Fruit fly (Drosophila melanogaster) whole organism, pupa: ENCODE data around the gene lectin-33A.

Source experiments
- CG10348 ChIP-seq: fragments of 200-800 bp; sonication (Bioruptor generic); IDR thresholded peaks from 2 replicates; pipeline ENCODE4 v1.3.6; 2022; ENCODE audit warnings: missing biosample characterization, missing genetic modification characterization
- CG12605 ChIP-seq: fragments of 200-800 bp; sonication (Bioruptor generic); IDR thresholded peaks from 2 replicates; pipeline ENCODE4 v1.3.6; 2022; ENCODE audit warnings: missing biosample characterization, missing genetic modification characterization
- CG13204 ChIP-seq: fragments of 200-800 bp; sonication (Bioruptor generic); optimal IDR thresholded peaks from 2 replicates; lab custom pipeline; 2018; ENCODE audit warnings: missing biosample characterization, mild to moderate bottlenecking, missing genetic modification characterization, moderate library complexity
- CG15710 ChIP-seq: fragments of 200-800 bp; sonication (Bioruptor generic); optimal IDR thresholded peaks from 2 replicates; lab custom pipeline; 2018; ENCODE audit warnings: missing biosample characterization, mild to moderate bottlenecking, missing genetic modification characterization, moderate library complexity
- CG32121 ChIP-seq: fragments of 200-800 bp; sonication (Bioruptor generic); IDR thresholded peaks from 2 replicates; pipeline ENCODE4 v1.3.6; 2022; ENCODE audit warnings: missing biosample characterization, missing genetic modification characterization
- CG34367 ChIP-seq: fragments of 200-800 bp; sonication (Bioruptor generic); optimal IDR thresholded peaks from 2 replicates; lab custom pipeline; 2018; ENCODE audit warnings: missing biosample characterization, mild to moderate bottlenecking, missing genetic modification characterization
- CG4496 ChIP-seq: fragments of 200-800 bp; sonication (Bioruptor generic); IDR thresholded peaks from 3 replicates; pipeline ENCODE4 v1.3.6; 2022; ENCODE audit warnings: missing biosample characterization, missing genetic modification characterization
- CG8301 ChIP-seq: fragments of 200-800 bp; sonication (Bioruptor generic); optimal IDR thresholded peaks from 2 replicates; lab custom pipeline; 2018; ENCODE audit warnings: missing biosample characterization, mild to moderate bottlenecking, missing genetic modification characterization
- CG9948 ChIP-seq: fragments of 200-800 bp; sonication (Bioruptor generic); optimal IDR thresholded peaks from 2 replicates; lab custom pipeline; 2018; ENCODE audit warnings: missing biosample characterization, mild to moderate bottlenecking, missing genetic modification characterization, moderate library complexity
- EcR ChIP-seq: fragments of 200-800 bp; sonication (Bioruptor generic); optimal IDR thresholded peaks from 3 replicates; lab custom pipeline; 2019; ENCODE audit warnings: missing biosample characterization, missing genetic modification characterization, mild to moderate bottlenecking, moderate library complexity, missing genetic modification reagents
- Pif1B ChIP-seq: fragments of 200-800 bp; sonication (Bioruptor generic); optimal IDR thresholded peaks from 3 replicates; lab custom pipeline; 2016; ENCODE audit warnings: missing biosample characterization, missing genetic modification characterization
- fd96Ca ChIP-seq: fragments of 200-800 bp; sonication (Bioruptor generic); IDR thresholded peaks from 3 replicates; pipeline ENCODE4 v1.3.6; 2022; ENCODE audit warnings: missing biosample characterization, missing genetic modification characterization
- gl ChIP-seq: fragments of 200-800 bp; sonication (Bioruptor generic); optimal IDR thresholded peaks from 2 replicates; lab custom pipeline; 2018; ENCODE audit warnings: missing biosample characterization, mild to moderate bottlenecking, missing genetic modification characterization
- rn ChIP-seq: fragments of 200-800 bp; sonication (Bioruptor generic); IDR thresholded peaks from 2 replicates; pipeline ENCODE4 v1.3.6; 2022; ENCODE audit warnings: missing biosample characterization, missing genetic modification characterization

DNA sequence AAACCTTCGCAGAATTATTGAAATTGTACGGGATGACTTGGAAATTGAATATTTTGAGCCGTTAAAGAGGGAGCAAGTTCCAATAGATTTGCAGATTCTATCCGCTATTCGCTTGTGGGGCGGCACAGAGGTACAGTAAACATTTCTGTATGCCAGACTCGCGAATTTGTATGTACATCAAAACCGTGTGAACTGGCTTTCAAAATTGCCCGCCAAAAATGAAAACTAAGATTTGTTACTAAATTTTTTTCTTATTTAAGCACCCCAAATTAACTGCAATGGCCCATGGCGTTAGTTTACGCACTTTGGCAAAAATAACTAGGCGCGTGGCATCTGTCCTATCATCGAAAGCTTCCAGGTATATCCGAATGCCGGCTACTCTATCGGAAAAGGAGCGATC is 13.8 kb upstream of the lectin-33A start:
- TF ChIP-seq CG12605 (GFP tag; lab: Robert Waterston, UW) (no peak), CG32121 (GFP tag; lab: Robert Waterston, UW) (no peak), rn (GFP tag; lab: Robert Waterston, UW) (no peak), CG34367 (no peak), gl (tag; lab: Kevin White, UChicago) (no peak), CG13204 (GFP tag; lab: Kevin White, UChicago) (no peak), Pif1B (no peak), EcR (GFP tag; lab: Kevin White, UChicago) (no peak), CG4496 (GFP tag; lab: Robert Waterston, UW) (no peak), CG9948 (tag; lab: Kevin White, UChicago) (no peak), CG15710 (tag; lab: Kevin White, UChicago) (no peak), fd96Ca (no peak), CG8301 (tag; lab: Kevin White, UChicago) (no peak), CG10348 (GFP tag; lab: Robert Waterston, UW) (no peak)
